Fruit fly (Drosophila melanogaster): ENCODE data around the gene Ack.

Gene Ack

DNA sequence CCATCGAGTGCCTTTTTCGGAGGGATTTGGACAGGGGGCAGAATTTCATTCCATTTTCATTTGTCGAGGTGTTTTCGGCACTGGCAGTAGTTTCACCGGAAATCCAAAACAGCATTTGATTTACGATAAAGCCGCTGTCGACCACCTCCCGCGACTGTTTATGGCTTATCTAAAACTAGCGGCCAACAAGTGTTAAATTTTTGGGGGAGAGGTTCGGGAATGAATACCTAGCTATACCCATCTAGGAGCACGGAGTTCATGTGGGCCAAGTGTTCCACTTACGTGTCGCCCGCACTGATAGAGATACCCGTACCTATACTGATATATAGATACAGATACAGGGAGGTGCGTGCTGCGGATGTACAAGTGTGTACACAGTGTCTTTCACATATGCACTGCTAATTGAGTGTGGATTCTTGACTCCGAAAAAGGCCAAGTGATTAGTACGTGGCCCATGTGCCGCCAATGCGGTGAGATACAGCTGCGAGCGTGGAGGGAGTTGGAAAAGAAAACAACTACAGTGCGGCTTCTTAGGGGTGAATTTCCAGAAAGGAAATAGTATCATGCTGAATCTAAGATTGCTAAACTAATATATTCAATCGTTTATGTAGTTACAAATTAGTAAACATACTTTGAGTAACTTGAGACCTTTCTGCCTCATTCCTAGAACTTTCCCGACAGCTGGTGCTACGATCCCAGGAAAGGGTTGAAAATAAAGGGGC lies 11.8 kb downstream of the Ack start (continued):
- no peak for TF ChIP-seq CG10209 (GFP tag; optimal IDR thresholded peaks at IDR 0.05)
- TF ChIP-seq stwl (tag; optimal IDR thresholded peaks at IDR 0.05), result peak; percentile 39
- no peak for TF ChIP-seq HmgD (GFP tag; optimal IDR thresholded peaks at IDR 0.05)
- peak; percentile 50; the same call in 1 of the 3 replicates for TF ChIP-seq otp (GFP tag; IDR thresholded peaks at IDR 0.05)
- TF ChIP-seq NC2β (GFP tag; optimal IDR thresholded peaks at IDR 0.05), result no peak
- no peak for TF ChIP-seq CG9817 (tag; optimal IDR thresholded peaks at IDR 0.05)
- TF ChIP-seq CG2120 (GFP tag; optimal IDR thresholded peaks at IDR 0.05), result no peak
- TF ChIP-seq grau (tag; optimal IDR thresholded peaks at IDR 0.05), result peak; percentile 82
- no peak for TF ChIP-seq luna (GFP tag; optimal IDR thresholded peaks at IDR 0.05)
- TF ChIP-seq ci (GFP tag; IDR thresholded peaks at IDR 0.05), result no peak
- no peak for TF ChIP-seq peb (GFP tag; IDR thresholded peaks at IDR 0.05)
- no peak for TF ChIP-seq TFAM (GFP tag; optimal IDR thresholded peaks at IDR 0.05)
- no peak for TF ChIP-seq nmo (GFP tag; optimal IDR thresholded peaks at IDR 0.05)
- no peak for TF ChIP-seq D (optimal IDR thresholded peaks at IDR 0.05)
- TF ChIP-seq D (GFP tag; optimal IDR thresholded peaks at IDR 0.05), result no peak
- no peak for TF ChIP-seq CG9609 (GFP tag; optimal IDR thresholded peaks at IDR 0.05)
- TF ChIP-seq toy (GFP tag; IDR thresholded peaks at IDR 0.05), result no peak
- TF ChIP-seq CG7786 (GFP tag; optimal IDR thresholded peaks at IDR 0.05), result no peak
- peak in 1 of 2 experiments; percentile 76 for TF ChIP-seq Hr78 (GFP tag; optimal IDR thresholded peaks at IDR 0.05)
- peak; percentile 81 for TF ChIP-seq HLHmδ (GFP tag; optimal IDR thresholded peaks at IDR 0.05)
- no peak for TF ChIP-seq oc (tag; optimal IDR thresholded peaks at IDR 0.05)
- no peak for TF ChIP-seq Hr3 (GFP tag; optimal IDR thresholded peaks at IDR 0.05)
- TF ChIP-seq scrt (GFP tag; optimal IDR thresholded peaks at IDR 0.05), result no peak
- TF ChIP-seq CG13424 (tag; optimal IDR thresholded peaks at IDR 0.05), result no peak
- TF ChIP-seq GATAe (GFP tag; conservative IDR thresholded peaks at IDR 0.05), result no peak
- TF ChIP-seq CG8089 (GFP tag; optimal IDR thresholded peaks at IDR 0.05), result no peak
- TF ChIP-seq ewg (GFP tag; optimal IDR thresholded peaks at IDR 0.05), result no peak
- no peak for TF ChIP-seq CG15514 (GFP tag; optimal IDR thresholded peaks at IDR 0.05)
- TF ChIP-seq Mrtf (GFP tag; IDR thresholded peaks at IDR 0.05), result no peak
- TF ChIP-seq CG6175 (GFP tag; IDR thresholded peaks at IDR 0.05), result no peak
- no peak for TF ChIP-seq cwo (GFP tag; optimal IDR thresholded peaks at IDR 0.05)
- TF ChIP-seq CG12071 (GFP tag; optimal IDR thresholded peaks at IDR 0.05), result peak; percentile 14
- no peak for TF ChIP-seq Oli (tag; optimal IDR thresholded peaks at IDR 0.05)
- TF ChIP-seq vvl (GFP tag; IDR thresholded peaks at IDR 0.05), result peak; percentile 39
- TF ChIP-seq Hey (tag; optimal IDR thresholded peaks at IDR 0.05), result peak; percentile 77
- TF ChIP-seq CG1603 (tag; optimal IDR thresholded peaks at IDR 0.05), result no peak
- TF ChIP-seq CG14441 (GFP tag; IDR thresholded peaks at IDR 0.05), result no peak
- TF ChIP-seq dati (GFP tag; IDR thresholded peaks at IDR 0.05), result no peak
- no peak for TF ChIP-seq E2f1 (GFP tag; IDR thresholded peaks at IDR 0.05)
- no peak for TF ChIP-seq CG3163 (GFP tag; optimal IDR thresholded peaks at IDR 0.05)
- no peak for TF ChIP-seq CG11695 (GFP tag; IDR thresholded peaks at IDR 0.05)
- TF ChIP-seq Poxn (GFP tag; IDR thresholded peaks at IDR 0.05), result no peak
- TF ChIP-seq kay (GFP tag; optimal IDR thresholded peaks at IDR 0.05), result no peak
- TF ChIP-seq ap (GFP tag; IDR thresholded peaks at IDR 0.05), result no peak
- TF ChIP-seq disco-r (GFP tag; optimal IDR thresholded peaks at IDR 0.05), result no peak
- no peak for TF ChIP-seq Abd-B (GFP tag; optimal IDR thresholded peaks at IDR 0.05)
- TF ChIP-seq CG31224 (GFP tag; IDR thresholded peaks at IDR 0.05), result no peak
- TF ChIP-seq YL-1 (GFP tag; optimal IDR thresholded peaks at IDR 0.05), result no peak
- TF ChIP-seq CG8765 (GFP tag; IDR thresholded peaks at IDR 0.05), result no peak
- no peak for TF ChIP-seq wdn (GFP tag; IDR thresholded peaks at IDR 0.05)
- TF ChIP-seq klu (GFP tag; IDR thresholded peaks at IDR 0.05), result no peak

All from whole organism, embryonic.